Worm (Caenorhabditis elegans) whole organism, late embryonic: ENCODE measurements around the gene maph-1.3.

ENCODE experiments used
- T23F11.4 ChIP-seq: fragments of 200-800 bp; sonication (Bioruptor generic); optimal IDR thresholded peaks from 2 replicates; lab custom pipeline; 2018; ENCODE audit warnings: mild to moderate bottlenecking, missing genetic modification characterization, missing compliant biosample characterization
- Y22D7AL.16 ChIP-seq: sonication (generic microtip); optimal IDR thresholded peaks from 2 replicates; lab custom pipeline; 2016; ENCODE audit warnings: missing genetic modification characterization, missing compliant biosample characterization
- ama-1 ChIP-seq: fragments of 150-350 bp; optimal IDR thresholded peaks from 2 replicates; lab custom pipeline; 2014
- ceh-14 ChIP-seq: sonication (generic microtip); optimal IDR thresholded peaks from 2 replicates; lab custom pipeline; 2016; ENCODE audit warnings: missing genotype, missing genetic modification characterization, missing compliant biosample characterization
- ceh-2 ChIP-seq: sonication (generic microtip); optimal IDR thresholded peaks from 2 replicates; lab custom pipeline; 2016; ENCODE audit warnings: missing genotype, missing genetic modification characterization, missing compliant biosample characterization
- ceh-24 ChIP-seq: sonication (generic microtip); optimal IDR thresholded peaks from 2 replicates; lab custom pipeline; 2016; ENCODE audit warnings: mild to moderate bottlenecking, missing genetic modification characterization, missing compliant biosample characterization
- ceh-30 ChIP-seq: fragments of 150-350 bp; optimal IDR thresholded peaks from 2 replicates; lab custom pipeline; 2014; ENCODE audit warnings: missing biosample characterization, missing genetic modification characterization
- ceh-31 ChIP-seq: sonication (generic microtip); optimal IDR thresholded peaks from 2 replicates; lab custom pipeline; 2016; ENCODE audit warnings: missing genetic modification characterization, missing compliant biosample characterization
- ceh-34 ChIP-seq: sonication (generic microtip); optimal IDR thresholded peaks from 2 replicates; lab custom pipeline; 2016; ENCODE audit warnings: mild to moderate bottlenecking, missing genetic modification characterization, missing compliant biosample characterization
- ceh-45 ChIP-seq: fragments of 200-800 bp; sonication (Bioruptor generic); IDR thresholded peaks from 2 replicates; pipeline ENCODE4 v1.3.6; 2022; ENCODE audit warnings: missing genetic modification reagents, missing genetic modification characterization, missing compliant biosample characterization
- ceh-48 ChIP-seq: sonication (generic microtip); optimal IDR thresholded peaks from 2 replicates; lab custom pipeline; 2016; ENCODE audit warnings: missing genetic modification characterization, inconsistent platforms, missing compliant biosample characterization
- ceh-6 ChIP-seq: fragments of 200-800 bp; sonication (Bioruptor generic); optimal IDR thresholded peaks from 2 replicates; lab custom pipeline; 2018; ENCODE audit warnings: mild to moderate bottlenecking, missing genetic modification characterization, missing compliant biosample characterization
- dmd-4 ChIP-seq: sonication (generic microtip); optimal IDR thresholded peaks from 2 replicates; lab custom pipeline; 2016; ENCODE audit warnings: borderline replicate concordance, missing genetic modification characterization, missing compliant biosample characterization
- dve-1 ChIP-seq: sonication (generic microtip); optimal IDR thresholded peaks from 2 replicates; lab custom pipeline; 2017; ENCODE audit warnings: antibody characterized with exemption, mild to moderate bottlenecking, missing genetic modification characterization, missing compliant biosample characterization
- elt-4 ChIP-seq: sonication (generic microtip); optimal IDR thresholded peaks from 2 replicates; lab custom pipeline; 2016; ENCODE audit warnings: missing genetic modification characterization, missing compliant biosample characterization
- eyg-1 ChIP-seq: sonication (generic microtip); optimal IDR thresholded peaks from 2 replicates; lab custom pipeline; 2016; ENCODE audit warnings: missing genotype, missing genetic modification characterization, missing compliant biosample characterization
- fax-1 ChIP-seq: sonication (generic microtip); optimal IDR thresholded peaks from 2 replicates; lab custom pipeline; 2016; ENCODE audit warnings: missing genotype, missing genetic modification characterization, missing compliant biosample characterization
- fkh-6 ChIP-seq: sonication (generic microtip); optimal IDR thresholded peaks from 2 replicates; lab custom pipeline; 2016; ENCODE audit warnings: missing genetic modification characterization, missing compliant biosample characterization
- gmeb-2 ChIP-seq: sonication (generic microtip); optimal IDR thresholded peaks from 2 replicates; lab custom pipeline; 2016; ENCODE audit warnings: missing genetic modification characterization, inconsistent platforms, missing compliant biosample characterization
- hlh-13 ChIP-seq: fragments of 200-800 bp; sonication (Bioruptor generic); optimal IDR thresholded peaks from 2 replicates; lab custom pipeline; 2018; ENCODE audit warnings: mild to moderate bottlenecking, missing genetic modification characterization, missing compliant biosample characterization
- hlh-30 ChIP-seq: sonication (generic microtip); optimal IDR thresholded peaks from 2 replicates; lab custom pipeline; 2017; ENCODE audit warnings: antibody characterized with exemption, missing genetic modification characterization, missing compliant biosample characterization; ENCODE audit not compliant: insufficient read depth
- hlh-8 ChIP-seq: sonication (generic microtip); optimal IDR thresholded peaks from 2 replicates; lab custom pipeline; 2016; ENCODE audit warnings: missing genotype, missing genetic modification characterization, missing compliant biosample characterization
- lin-11 ChIP-seq: fragments of 200-800 bp; sonication (Bioruptor generic); optimal IDR thresholded peaks from 2 replicates; lab custom pipeline; 2018; ENCODE audit warnings: mild to moderate bottlenecking, missing genetic modification characterization, missing compliant biosample characterization
- madf-2 ChIP-seq: sonication (generic microtip); optimal IDR thresholded peaks from 2 replicates; lab custom pipeline; 2017; ENCODE audit warnings: missing genetic modification characterization, missing compliant biosample characterization
- nfya-1 ChIP-seq: sonication (generic microtip); optimal IDR thresholded peaks from 2 replicates; lab custom pipeline; 2017; ENCODE audit warnings: missing genetic modification characterization, mild to moderate bottlenecking, missing compliant biosample characterization, antibody characterized with exemption, moderate library complexity
- nhr-11 ChIP-seq: fragments of 150-350 bp; optimal IDR thresholded peaks from 2 replicates; lab custom pipeline; 2014; ENCODE audit warnings: missing biosample characterization, missing genetic modification characterization
- nhr-232 ChIP-seq: sonication (generic microtip); optimal IDR thresholded peaks from 2 replicates; lab custom pipeline; 2016; ENCODE audit warnings: missing genetic modification characterization, missing compliant biosample characterization
- odd-2 ChIP-seq: sonication (generic microtip); optimal IDR thresholded peaks from 2 replicates; lab custom pipeline; 2017; ENCODE audit warnings: antibody characterized with exemption, mild to moderate bottlenecking, missing genetic modification characterization, missing compliant biosample characterization
- pat-9 ChIP-seq: fragments of 200-800 bp; sonication (Bioruptor generic); optimal IDR thresholded peaks from 2 replicates; lab custom pipeline; 2018; ENCODE audit warnings: mild to moderate bottlenecking, missing genetic modification characterization, moderate library complexity, missing compliant biosample characterization
- pax-1 ChIP-seq: fragments of 150-350 bp; optimal IDR thresholded peaks from 2 replicates; lab custom pipeline; 2014; ENCODE audit warnings: missing biosample characterization, missing genetic modification characterization
- pha-2 ChIP-seq: sonication (generic microtip); optimal IDR thresholded peaks from 2 replicates; lab custom pipeline; 2017; ENCODE audit warnings: mild to moderate bottlenecking, missing genetic modification characterization, missing compliant biosample characterization
- pha-4 ChIP-seq: fragments of 150-350 bp; optimal IDR thresholded peaks from 2 replicates; lab custom pipeline; 2018; ENCODE audit warnings: missing biosample characterization, missing genetic modification reagents, missing genetic modification characterization
- pros-1 ChIP-seq: fragments of 150-350 bp; optimal IDR thresholded peaks from 2 replicates; lab custom pipeline; 2014; ENCODE audit warnings: missing biosample characterization, missing genetic modification reagents, missing genetic modification characterization
- tbx-2 ChIP-seq: sonication (generic microtip); optimal IDR thresholded peaks from 2 replicates; lab custom pipeline; 2016; ENCODE audit warnings: missing genetic modification characterization, missing compliant biosample characterization
- tbx-7 ChIP-seq: sonication (generic microtip); optimal IDR thresholded peaks from 2 replicates; lab custom pipeline; 2016; ENCODE audit warnings: missing genotype, missing genetic modification characterization, missing compliant biosample characterization
- ttx-3 ChIP-seq: sonication (generic microtip); optimal IDR thresholded peaks from 2 replicates; lab custom pipeline; 2016; ENCODE audit warnings: missing genetic modification reagents, missing genetic modification characterization, missing compliant biosample characterization
- unc-3 ChIP-seq, 2 experiments: fragments of 200-800 bp in 1 of 2; sonication (Bioruptor generic) in 1 of 2; sonication (generic microtip) in 1 of 2; conservative IDR thresholded peaks in 1 of 2; optimal IDR thresholded peaks in 1 of 2; 2 replicates each; pipeline versions ENCODE4 v1.3.6 to Lab custom; 2016 to 2022; ENCODE audit warnings: missing compliant biosample characterization in 2 of 2, missing genetic modification characterization in 2 of 2, missing genetic modification reagents in 1 of 2
- unc-42 ChIP-seq: sonication (generic microtip); optimal IDR thresholded peaks from 2 replicates; lab custom pipeline; 2016; ENCODE audit warnings: missing genotype, missing genetic modification characterization, missing compliant biosample characterization
- unc-55 ChIP-seq: sonication (generic microtip); optimal IDR thresholded peaks from 2 replicates; lab custom pipeline; 2017; ENCODE audit warnings: missing biosample characterization, missing genetic modification reagents, missing genetic modification characterization
- unc-86 ChIP-seq: sonication (generic microtip); optimal IDR thresholded peaks from 2 replicates; lab custom pipeline; 2016; ENCODE audit warnings: missing genetic modification characterization, missing compliant biosample characterization
- zip-5 ChIP-seq: sonication (generic microtip); optimal IDR thresholded peaks from 2 replicates; lab custom pipeline; 2016; ENCODE audit warnings: missing genetic modification characterization, missing compliant biosample characterization

maph-1.3 gene

ce11 chrIII:3867937-3868929, 23.5 kb downstream of the maph-1.3 start:
- TF ChIP-seq nhr-11 (tag; lab: Kevin White, UChicago), result no peak
- no peak for TF ChIP-seq elt-4 (tag; lab: Kevin White, UChicago)
- TF ChIP-seq pat-9, result no peak
- TF ChIP-seq pax-1, result no peak
- TF ChIP-seq pha-4 (tag; lab: Kevin White, UChicago), result no peak
- TF ChIP-seq fax-1 (tag; lab: Kevin White, UChicago), result no peak
- TF ChIP-seq ceh-45 (GFP tag; lab: Robert Waterston, UW), result no peak
- TF ChIP-seq unc-42 (tag; lab: Kevin White, UChicago), result no peak
- TF ChIP-seq Y22D7AL.16 (tag; lab: Kevin White, UChicago), result no peak
- no peak for TF ChIP-seq ceh-48 (tag; lab: Kevin White, UChicago)
- TF ChIP-seq eyg-1 (tag; lab: Kevin White, UChicago), result no peak
- no peak for TF ChIP-seq ceh-34 (tag; lab: Kevin White, UChicago)
- TF ChIP-seq ceh-24, result no peak
- TF ChIP-seq, all 69 proteins: peak for 0

ce11 chrIII:3869292-3869781, 24.6 kb downstream of the maph-1.3 start:
- no peak for TF ChIP-seq ceh-14 (tag; lab: Kevin White, UChicago)
- peak; percentile 62 for TF ChIP-seq ama-1 (lab: Kevin White, UChicago)
- TF ChIP-seq Y22D7AL.16 (tag; lab: Kevin White, UChicago), result peak; percentile 4
- TF ChIP-seq gmeb-2, result peak; percentile 4
- no peak for TF ChIP-seq tbx-7 (tag; lab: Kevin White, UChicago)
- TF ChIP-seq hlh-13, result no peak
- no peak for TF ChIP-seq unc-86 (tag; lab: Kevin White, UChicago)
- TF ChIP-seq, all 69 proteins: peak for 3

- TF ChIP-seq nhr-232 (tag; lab: Kevin White, UChicago), result no peak
These were observed 27.2 kb downstream of the maph-1.3 start for ce11 chrIII:3871763-3872486.

- TF ChIP-seq lin-11, result no peak
- TF ChIP-seq ceh-30, result no peak
- TF ChIP-seq nfya-1, result no peak
- no peak for TF ChIP-seq ceh-48 (tag; lab: Kevin White, UChicago)
These were observed 28.3 kb downstream of the maph-1.3 start for ce11 chrIII:3872978-3873377.

- TF ChIP-seq ttx-3 (no peak), lin-11 (no peak), pha-2 (no peak), pros-1 (no peak), ceh-31 (no peak), ceh-2 (no peak), odd-2 (tag; lab: Kevin White, UChicago) (no peak), ceh-14 (tag; lab: Kevin White, UChicago) (no peak), dmd-4 (tag; lab: Kevin White, UChicago) (no peak), fkh-6 (tag; lab: Kevin White, UChicago) (no peak), madf-2 (tag; lab: Kevin White, UChicago) (no peak), ceh-24 (no peak), hlh-8 (tag; lab: Kevin White, UChicago) (no peak), ceh-6 (GFP tag; lab: Kevin White, UChicago) (peak; percentile 50), hlh-13 (no peak), T23F11.4 (no peak), hlh-30 (no peak), dve-1 (tag; lab: Kevin White, UChicago) (no peak), unc-55 (GFP tag; lab: Kevin White, UChicago) (no peak), tbx-2 (tag; lab: Kevin White, UChicago) (peak; percentile 28), tbx-7 (tag; lab: Kevin White, UChicago) (no peak), pax-1 (no peak), zip-5 (tag; lab: Kevin White, UChicago) (no peak), unc-3 (GFP tag; conservative IDR thresholded peaks at IDR 0.05; lab: Robert Waterston, UW) (no peak), unc-3 (tag; optimal IDR thresholded peaks at IDR 0.05; lab: Kevin White, UChicago) (no peak)
These were observed 28.7 kb downstream of the maph-1.3 start for ce11 chrIII:3873424-3873823.
